Worm (Caenorhabditis elegans) whole organism, dauer: ENCODE measurements around the gene ins-37.

ENCODE experiments used
- unc-62 ChIP-seq: sonication (generic microtip); optimal IDR thresholded peaks from 2 replicates; lab custom pipeline; 2017; ENCODE audit warnings: missing biosample characterization, missing genetic modification reagents, missing genetic modification characterization

ins-37 gene

DNA sequence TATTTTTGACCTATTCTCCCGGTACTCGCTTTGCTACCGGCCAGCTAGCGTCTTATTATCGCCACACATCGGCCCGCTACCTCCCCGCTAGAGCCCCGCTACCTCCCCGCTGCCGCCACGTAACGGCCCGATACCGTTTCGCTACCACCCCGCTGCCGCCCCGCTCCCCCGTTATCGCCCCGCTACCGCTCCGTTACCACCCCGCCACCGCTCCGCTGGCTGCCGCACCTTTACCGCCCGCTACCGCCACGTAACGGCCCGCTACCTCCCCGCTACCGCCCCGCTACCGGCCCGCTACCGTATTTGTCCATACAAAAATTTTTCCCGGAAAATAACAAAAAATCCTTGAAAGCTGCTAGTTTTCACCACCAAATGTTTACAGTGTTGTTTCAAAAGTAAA is 50.3 kb downstream of the ins-37 start:
- TF ChIP-seq unc-62, result no peak
